Worm (Caenorhabditis elegans): ENCODE data around the gene cpt-5.

cpt-5 gene

DNA sequence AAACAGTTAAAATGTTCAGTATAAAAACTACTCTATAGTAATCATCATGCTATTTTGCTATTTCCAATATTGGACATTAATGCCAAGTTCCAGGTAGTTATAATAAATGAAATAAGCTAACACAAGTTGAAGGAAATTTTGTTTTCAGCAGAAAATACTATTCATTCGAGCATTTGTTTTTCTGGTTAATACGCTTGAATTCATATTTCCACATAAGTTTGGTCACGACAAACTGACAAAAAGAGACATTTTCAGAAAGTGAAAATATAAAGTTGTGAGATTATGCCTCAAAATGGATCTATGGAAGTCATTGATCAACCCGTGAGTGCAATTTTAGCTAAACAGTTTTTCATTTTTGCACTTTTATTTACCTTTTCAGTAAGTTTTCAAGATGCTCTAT, 27.9 kb upstream of the cpt-5 start, which contains the start of gene srx-131:
Gene srx-131, plus strand, starts transcription at position 301 of the 400 bp plus-strand sequence.
- no peak for TF ChIP-seq F13C5.2 (tag; optimal IDR thresholded peaks at IDR 0.05)
- TF ChIP-seq tbx-37 (GFP tag; conservative IDR thresholded peaks at IDR 0.05) = no peak
- no peak for TF ChIP-seq hmbx-1 (tag; optimal IDR thresholded peaks at IDR 0.05)
- TF ChIP-seq aly-1 (tag; optimal IDR thresholded peaks at IDR 0.05) = no peak
- no peak for TF ChIP-seq pes-1 (GFP tag; IDR thresholded peaks at IDR 0.05)
- no peak for TF ChIP-seq ceh-36 (tag; optimal IDR thresholded peaks at IDR 0.05)
- no peak for TF ChIP-seq scrt-1 (GFP tag; IDR thresholded peaks at IDR 0.05)
- TF ChIP-seq tra-4 (tag; optimal IDR thresholded peaks at IDR 0.05) = no peak
- TF ChIP-seq ceh-13 (GFP tag; optimal IDR thresholded peaks at IDR 0.05) = no peak
- TF ChIP-seq sea-1 (GFP tag; conservative IDR thresholded peaks at IDR 0.05) = no peak
- TF ChIP-seq hnd-1 (tag; optimal IDR thresholded peaks at IDR 0.05) = no peak

DNA sequence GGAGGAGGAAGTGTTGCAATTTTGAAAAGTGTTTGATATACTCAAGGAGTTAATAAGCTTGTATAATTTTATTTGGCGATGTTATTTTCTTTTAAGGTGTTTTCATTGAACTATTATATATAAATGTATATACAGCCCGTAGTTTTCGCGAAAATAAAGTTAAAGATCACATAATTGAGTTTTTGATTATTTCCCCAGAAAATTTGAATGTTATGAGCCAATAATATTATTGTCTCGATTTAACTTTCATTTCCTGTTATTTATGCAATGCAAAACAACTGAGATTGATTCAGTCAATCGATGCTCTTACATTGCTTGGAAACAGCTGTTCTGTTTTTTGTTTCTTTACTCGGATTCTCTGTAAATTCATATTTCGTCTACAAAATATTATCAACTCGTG, 24.6 kb upstream of the cpt-5 start, which contains the start of gene srx-133:
Gene srx-133, plus strand, starts transcription at position 301 of the 400 bp plus-strand sequence.
- TF ChIP-seq flt-1 (GFP tag; IDR thresholded peaks at IDR 0.05) (no peak), ets-7 (tag; optimal IDR thresholded peaks at IDR 0.05) (no peak), sea-1 (GFP tag; conservative IDR thresholded peaks at IDR 0.05) (no peak), tbx-37 (GFP tag; conservative IDR thresholded peaks at IDR 0.05) (no peak), hmbx-1 (tag; optimal IDR thresholded peaks at IDR 0.05) (no peak), ceh-36 (tag; optimal IDR thresholded peaks at IDR 0.05) (no peak), ama-1 (optimal IDR thresholded peaks at IDR 0.05) (no peak), F13C5.2 (tag; optimal IDR thresholded peaks at IDR 0.05) (no peak), scrt-1 (GFP tag; IDR thresholded peaks at IDR 0.05) (no peak), aly-1 (tag; optimal IDR thresholded peaks at IDR 0.05) (no peak), pes-1 (GFP tag; IDR thresholded peaks at IDR 0.05) (no peak), ceh-13 (GFP tag; optimal IDR thresholded peaks at IDR 0.05) (no peak), tra-4 (tag; optimal IDR thresholded peaks at IDR 0.05) (no peak), hmg-4 (GFP tag; optimal IDR thresholded peaks at IDR 0.05) (no peak)

ce11 chrV:13850170-13850569, 22.8 kb upstream of the cpt-5 start, which contains the start of gene hpx-2:
TSS of gene hpx-2 (plus strand) at chrV:13850470.
- TF ChIP-seq flt-1 (GFP tag; IDR thresholded peaks at IDR 0.05) (no peak), hnd-1 (tag; optimal IDR thresholded peaks at IDR 0.05) (no peak), sea-1 (GFP tag; conservative IDR thresholded peaks at IDR 0.05) (no peak), tra-4 (tag; optimal IDR thresholded peaks at IDR 0.05) (no peak), hmbx-1 (tag; optimal IDR thresholded peaks at IDR 0.05) (no peak), F13C5.2 (tag; optimal IDR thresholded peaks at IDR 0.05) (no peak), scrt-1 (GFP tag; IDR thresholded peaks at IDR 0.05) (no peak), ceh-36 (tag; optimal IDR thresholded peaks at IDR 0.05) (no peak), pes-1 (GFP tag; IDR thresholded peaks at IDR 0.05) (no peak), tbx-11 (GFP tag; IDR thresholded peaks at IDR 0.05) (no peak), aly-1 (tag; optimal IDR thresholded peaks at IDR 0.05) (no peak), ets-7 (tag; optimal IDR thresholded peaks at IDR 0.05) (no peak), hmg-4 (GFP tag; optimal IDR thresholded peaks at IDR 0.05) (no peak), B0310.2 (tag; optimal IDR thresholded peaks at IDR 0.05) (no peak)

ce11 chrV:13854306-13854705, 18.7 kb upstream of the cpt-5 start, which contains the start of gene ttr-21:
TSS of gene ttr-21 (minus strand) at chrV:13854405.
- no peak for TF ChIP-seq aly-1 (tag; optimal IDR thresholded peaks at IDR 0.05)
- no peak for TF ChIP-seq scrt-1 (GFP tag; IDR thresholded peaks at IDR 0.05)
- TF ChIP-seq ceh-13 (GFP tag; optimal IDR thresholded peaks at IDR 0.05) = no peak
- no peak for TF ChIP-seq hmg-4 (GFP tag; optimal IDR thresholded peaks at IDR 0.05)
- no peak for TF ChIP-seq hnd-1 (tag; optimal IDR thresholded peaks at IDR 0.05)
- no peak for TF ChIP-seq pes-1 (GFP tag; IDR thresholded peaks at IDR 0.05)
- TF ChIP-seq B0310.2 (tag; optimal IDR thresholded peaks at IDR 0.05) = no peak
- TF ChIP-seq tbx-37 (GFP tag; conservative IDR thresholded peaks at IDR 0.05) = no peak

ce11 chrV:13856376-13856775, 16.6 kb upstream of the cpt-5 start, which contains the start of gene srx-134:
TSS of gene srx-134 (minus strand) at chrV:13856476.
- TF ChIP-seq tbx-11 (GFP tag; IDR thresholded peaks at IDR 0.05) (no peak), ceh-13 (GFP tag; optimal IDR thresholded peaks at IDR 0.05) (no peak), ceh-36 (tag; optimal IDR thresholded peaks at IDR 0.05) (no peak), aly-1 (tag; optimal IDR thresholded peaks at IDR 0.05) (no peak), tra-4 (tag; optimal IDR thresholded peaks at IDR 0.05) (no peak), ama-1 (optimal IDR thresholded peaks at IDR 0.05) (no peak), scrt-1 (GFP tag; IDR thresholded peaks at IDR 0.05) (no peak), ets-7 (tag; optimal IDR thresholded peaks at IDR 0.05) (no peak), F13C5.2 (tag; optimal IDR thresholded peaks at IDR 0.05) (no peak), tbx-37 (GFP tag; conservative IDR thresholded peaks at IDR 0.05) (no peak), hmg-4 (GFP tag; optimal IDR thresholded peaks at IDR 0.05) (no peak), hnd-1 (tag; optimal IDR thresholded peaks at IDR 0.05) (no peak), flt-1 (GFP tag; IDR thresholded peaks at IDR 0.05) (no peak), sea-1 (GFP tag; conservative IDR thresholded peaks at IDR 0.05) (no peak), pes-1 (GFP tag; IDR thresholded peaks at IDR 0.05) (no peak), B0310.2 (tag; optimal IDR thresholded peaks at IDR 0.05) (no peak), hmbx-1 (tag; optimal IDR thresholded peaks at IDR 0.05) (no peak)

DNA sequence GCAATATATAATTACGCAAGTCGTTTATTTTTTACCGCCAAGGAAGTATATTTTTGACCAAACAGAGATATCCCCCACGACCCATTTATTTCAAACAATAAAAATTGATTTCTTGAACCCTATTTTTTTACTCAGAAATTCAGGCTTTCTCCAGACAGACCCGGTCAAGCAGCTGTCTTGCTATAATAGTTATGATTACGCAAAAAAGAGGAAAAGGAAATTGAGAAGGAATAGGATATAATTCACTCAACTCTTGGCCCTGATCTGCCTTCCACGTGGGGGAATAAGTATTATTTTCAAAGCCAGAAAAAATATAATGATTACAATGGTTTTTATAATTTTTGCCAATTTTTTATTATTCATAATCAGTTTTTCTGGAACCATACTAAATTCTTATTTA, 15.9 kb upstream of the cpt-5 start, which contains the start of gene srx-136:
Gene srx-136, plus strand, starts transcription at position 301 of the 400 bp plus-strand sequence.
- TF ChIP-seq flt-1 (GFP tag; IDR thresholded peaks at IDR 0.05) (no peak), tbx-11 (GFP tag; IDR thresholded peaks at IDR 0.05) (no peak), ets-7 (tag; optimal IDR thresholded peaks at IDR 0.05) (no peak), ama-1 (optimal IDR thresholded peaks at IDR 0.05) (no peak), F13C5.2 (tag; optimal IDR thresholded peaks at IDR 0.05) (no peak), hnd-1 (tag; optimal IDR thresholded peaks at IDR 0.05) (no peak), B0310.2 (tag; optimal IDR thresholded peaks at IDR 0.05) (no peak), hmg-4 (GFP tag; optimal IDR thresholded peaks at IDR 0.05) (no peak), tra-4 (tag; optimal IDR thresholded peaks at IDR 0.05) (no peak), sea-1 (GFP tag; conservative IDR thresholded peaks at IDR 0.05) (no peak), aly-1 (tag; optimal IDR thresholded peaks at IDR 0.05) (no peak), tbx-37 (GFP tag; conservative IDR thresholded peaks at IDR 0.05) (no peak), pes-1 (GFP tag; IDR thresholded peaks at IDR 0.05) (no peak), ceh-36 (tag; optimal IDR thresholded peaks at IDR 0.05) (no peak), scrt-1 (GFP tag; IDR thresholded peaks at IDR 0.05) (no peak), ceh-13 (GFP tag; optimal IDR thresholded peaks at IDR 0.05) (no peak), hmbx-1 (tag; optimal IDR thresholded peaks at IDR 0.05) (no peak)

- TF ChIP-seq flt-1 (GFP tag; IDR thresholded peaks at IDR 0.05) (no peak), ets-7 (tag; optimal IDR thresholded peaks at IDR 0.05) (no peak), tra-4 (tag; optimal IDR thresholded peaks at IDR 0.05) (no peak), aly-1 (tag; optimal IDR thresholded peaks at IDR 0.05) (no peak), ceh-36 (tag; optimal IDR thresholded peaks at IDR 0.05) (no peak), ceh-13 (GFP tag; optimal IDR thresholded peaks at IDR 0.05) (no peak), tbx-11 (GFP tag; IDR thresholded peaks at IDR 0.05) (no peak), B0310.2 (tag; optimal IDR thresholded peaks at IDR 0.05) (no peak), sea-1 (GFP tag; conservative IDR thresholded peaks at IDR 0.05) (no peak), tbx-37 (GFP tag; conservative IDR thresholded peaks at IDR 0.05) (no peak), hmbx-1 (tag; optimal IDR thresholded peaks at IDR 0.05) (no peak), hnd-1 (tag; optimal IDR thresholded peaks at IDR 0.05) (no peak), pes-1 (GFP tag; IDR thresholded peaks at IDR 0.05) (no peak), ama-1 (optimal IDR thresholded peaks at IDR 0.05) (no peak)
Measured at ce11 chrV:13858906-13859305, 14.1 kb upstream of the cpt-5 start, which contains the start of gene srx-135. TSS of gene srx-135 (plus strand) at chrV:13859206.
